Fruit fly (Drosophila melanogaster): ENCODE results near the gene CG2150.

The CG2150 gene

dm6 chr3R:31771790-31772576 is 7.4 kb upstream of the CG2150 start, which contains the start of the genes betaGlu and sip3 (continued):
- peak; percentile 8 for TF ChIP-seq ftz-f1 (GFP tag; optimal IDR thresholded peaks at IDR 0.05)
- no peak for TF ChIP-seq cato (GFP tag; optimal IDR thresholded peaks at IDR 0.05; ENCODE audit: borderline replicate concordance)
- no peak for TF ChIP-seq CG6683 (GFP tag; optimal IDR thresholded peaks at IDR 0.05)
- TF ChIP-seq fd3F (GFP tag; optimal IDR thresholded peaks at IDR 0.05): no peak
- TF ChIP-seq Rx (GFP tag; IDR thresholded peaks at IDR 0.05): no peak
- TF ChIP-seq hb (GFP tag; IDR thresholded peaks at IDR 0.05; ENCODE audit: partially characterized antibody): peak; percentile 90
- no peak for TF ChIP-seq zen (tag; optimal IDR thresholded peaks at IDR 0.05)
- no peak for TF ChIP-seq emc (GFP tag; optimal IDR thresholded peaks at IDR 0.05)
- peak; percentile 24 for TF ChIP-seq twi (tag; optimal IDR thresholded peaks at IDR 0.05)
- TF ChIP-seq exex (tag; optimal IDR thresholded peaks at IDR 0.05): no peak
- TF ChIP-seq CG31224 (GFP tag; IDR thresholded peaks at IDR 0.05): no peak
- TF ChIP-seq CG10979 (tag; optimal IDR thresholded peaks at IDR 0.05): no peak
- TF ChIP-seq BEAF-32 (GFP tag; optimal IDR thresholded peaks at IDR 0.05): peak; percentile 93
- no peak for TF ChIP-seq CG12071 (GFP tag; optimal IDR thresholded peaks at IDR 0.05)
- TF ChIP-seq Spps (tag; optimal IDR thresholded peaks at IDR 0.05): no peak
- no peak for TF ChIP-seq ssp (GFP tag; IDR thresholded peaks at IDR 0.05)
- TF ChIP-seq p53 (GFP tag; optimal IDR thresholded peaks at IDR 0.05): no peak
- TF ChIP-seq CG1024 (GFP tag; IDR thresholded peaks at IDR 0.05): no peak
- no peak for TF ChIP-seq en (GFP tag; optimal IDR thresholded peaks at IDR 0.05)
- no peak for TF ChIP-seq ac (GFP tag; optimal IDR thresholded peaks at IDR 0.05)
- TF ChIP-seq CG31365 (tag; optimal IDR thresholded peaks at IDR 0.05): no peak
- peak; percentile 15 for TF ChIP-seq mam (GFP tag; optimal IDR thresholded peaks at IDR 0.05)
- TF ChIP-seq CG8388 (GFP tag; optimal IDR thresholded peaks at IDR 0.05): peak; percentile 3
- peak; percentile 27 for TF ChIP-seq Dek (tag; optimal IDR thresholded peaks at IDR 0.05)
- no peak for TF ChIP-seq ro (GFP tag; IDR thresholded peaks at IDR 0.05)
- TF ChIP-seq CG13894 (tag; optimal IDR thresholded peaks at IDR 0.05): no peak
- TF ChIP-seq tll (GFP tag; optimal IDR thresholded peaks at IDR 0.05): no peak
- TF ChIP-seq Vsx1 (GFP tag; optimal IDR thresholded peaks at IDR 0.05): no peak
- no peak for TF ChIP-seq NC2α (GFP tag; optimal IDR thresholded peaks at IDR 0.05)
- TF ChIP-seq Xrp1 (GFP tag; IDR thresholded peaks at IDR 0.05): no peak
- no peak for TF ChIP-seq CG1233 (GFP tag; optimal IDR thresholded peaks at IDR 0.05)
- TF ChIP-seq Hmr (GFP tag; optimal IDR thresholded peaks at IDR 0.05): no peak
- no peak for TF ChIP-seq chif (GFP tag; optimal IDR thresholded peaks at IDR 0.05)
- no peak for TF ChIP-seq lov (optimal IDR thresholded peaks at IDR 0.05)
- no peak for TF ChIP-seq lov (GFP tag; IDR thresholded peaks at IDR 0.05)
- peak; percentile 13 for TF ChIP-seq chn (GFP tag; optimal IDR thresholded peaks at IDR 0.05)
- TF ChIP-seq Ada2b (GFP tag; IDR thresholded peaks at IDR 0.05): no peak
- TF ChIP-seq sim (GFP tag; IDR thresholded peaks at IDR 0.05): no peak
- TF ChIP-seq gt (GFP tag; IDR thresholded peaks at IDR 0.05): no peak
- no peak for TF ChIP-seq CHES-1-like (GFP tag; optimal IDR thresholded peaks at IDR 0.05)
- TF ChIP-seq CG12219 (GFP tag; optimal IDR thresholded peaks at IDR 0.05): no peak
- no peak for TF ChIP-seq fd64A (GFP tag; optimal IDR thresholded peaks at IDR 0.05)
- peak; percentile 12 for TF ChIP-seq CG9437 (GFP tag; optimal IDR thresholded peaks at IDR 0.05)
- no peak for TF ChIP-seq so (GFP tag; IDR thresholded peaks at IDR 0.05)
- TF ChIP-seq CG9817 (tag; optimal IDR thresholded peaks at IDR 0.05): no peak
- TF ChIP-seq gce (GFP tag; IDR thresholded peaks at IDR 0.05): no peak
- TF ChIP-seq Rfx (GFP tag; IDR thresholded peaks at IDR 0.05): peak; percentile 27; the same call in 1 of the 2 replicates
- TF ChIP-seq ems (GFP tag; optimal IDR thresholded peaks at IDR 0.05): no peak
- TF ChIP-seq psq (GFP tag; optimal IDR thresholded peaks at IDR 0.05): no peak
- peak; percentile 37 for TF ChIP-seq CG10267 (tag; optimal IDR thresholded peaks at IDR 0.05)

All from whole organism, embryonic.